Fruit fly (Drosophila melanogaster): ENCODE data around the gene sina.

sina gene

DNA sequence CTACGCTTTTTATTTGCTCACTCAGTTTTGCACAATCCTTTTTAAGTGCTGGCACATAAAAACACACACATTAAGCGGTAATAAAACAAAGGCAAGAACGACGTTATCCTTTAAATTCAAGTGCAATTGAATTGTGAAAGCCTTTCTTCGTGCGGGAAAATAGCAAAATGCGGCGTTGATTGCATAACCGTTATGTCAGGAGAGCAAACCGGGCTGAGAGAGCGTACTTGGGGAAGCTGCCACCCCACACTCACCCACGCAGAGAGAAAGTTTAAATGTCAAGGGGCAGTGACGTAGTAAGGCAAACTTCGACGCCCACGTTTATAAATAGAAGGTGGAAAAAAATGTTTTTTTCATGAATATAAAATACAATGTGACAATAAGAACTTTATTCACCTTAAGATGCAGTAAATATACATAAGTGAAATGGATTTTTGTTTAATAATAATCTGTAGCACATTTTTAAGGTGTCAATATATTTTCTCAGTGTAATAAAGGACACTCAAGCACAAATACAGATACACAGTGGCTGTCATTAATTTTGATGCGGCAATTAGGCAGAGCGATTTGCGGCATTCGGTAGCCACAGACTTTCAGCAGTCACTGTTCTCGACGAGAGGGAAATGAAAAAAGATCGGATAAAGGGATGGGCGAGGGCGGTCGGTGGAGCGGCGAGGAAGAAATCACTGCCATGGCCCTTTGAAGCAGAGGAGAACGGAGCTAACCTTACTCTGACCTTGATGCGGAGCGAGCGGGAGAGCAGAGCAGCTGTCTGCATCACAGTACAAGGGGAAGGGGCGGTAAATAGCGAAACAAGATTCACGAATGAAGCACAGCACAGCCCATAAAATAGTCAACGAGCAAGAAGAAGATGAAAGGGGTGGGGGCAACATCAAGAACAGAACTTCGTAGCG, 47.5 kb upstream of the sina start (continued):
- TF ChIP-seq Six4 (GFP tag; optimal IDR thresholded peaks at IDR 0.05) (no peak), ATbp (GFP tag; optimal IDR thresholded peaks at IDR 0.05) (peak; percentile 7), CG6254 (GFP tag; optimal IDR thresholded peaks at IDR 0.05) (no peak), pfk (GFP tag; optimal IDR thresholded peaks at IDR 0.05) (no peak), CG14710 (tag; optimal IDR thresholded peaks at IDR 0.05) (peak; percentile 27), nerfin-2 (GFP tag; IDR thresholded peaks at IDR 0.05; ENCODE audit: partially characterized antibody) (no peak), fu2 (GFP tag; optimal IDR thresholded peaks at IDR 0.05) (peak; percentile 10), da (GFP tag; optimal IDR thresholded peaks at IDR 0.05) (no peak), chif (GFP tag; optimal IDR thresholded peaks at IDR 0.05) (peak in 1 of 2 experiments; percentile 26), vnd (GFP tag; IDR thresholded peaks at IDR 0.05; ENCODE audit: partially characterized antibody) (no peak), Atf-2 (GFP tag; optimal IDR thresholded peaks at IDR 0.05) (no peak), Aef1 (GFP tag; IDR thresholded peaks at IDR 0.05) (peak; percentile 25; the same call in 1 of the 3 replicates), Fer3 (tag; optimal IDR thresholded peaks at IDR 0.05) (peak; percentile 46), tio (GFP tag; optimal IDR thresholded peaks at IDR 0.05) (no peak), tll (GFP tag; optimal IDR thresholded peaks at IDR 0.05) (no peak), exex (tag; optimal IDR thresholded peaks at IDR 0.05) (peak; percentile 34), sqz (GFP tag; optimal IDR thresholded peaks at IDR 0.05) (no peak), CG4404 (GFP tag; IDR thresholded peaks at IDR 0.05) (no peak), Opbp (GFP tag; IDR thresholded peaks at IDR 0.05; ENCODE audit: partially characterized antibody) (no peak), cad (GFP tag; optimal IDR thresholded peaks at IDR 0.05) (no peak), dmrt99B (tag; optimal IDR thresholded peaks at IDR 0.05) (peak; percentile 63), CG11247 (GFP tag; IDR thresholded peaks at IDR 0.05) (no peak), Sox102F (GFP tag; optimal IDR thresholded peaks at IDR 0.05) (peak; percentile 47), eyg (GFP tag; optimal IDR thresholded peaks at IDR 0.05) (no peak), nmo (GFP tag; optimal IDR thresholded peaks at IDR 0.05) (peak; percentile 38), unpg (GFP tag; optimal IDR thresholded peaks at IDR 0.05) (peak; percentile 67), Camta (GFP tag; optimal IDR thresholded peaks at IDR 0.05) (peak; percentile 17), CG7987 (GFP tag; optimal IDR thresholded peaks at IDR 0.05) (no peak), Bteb2 (GFP tag; optimal IDR thresholded peaks at IDR 0.05) (peak; percentile 35), ewg (GFP tag; optimal IDR thresholded peaks at IDR 0.05) (no peak), CG4328 (GFP tag; optimal IDR thresholded peaks at IDR 0.05) (no peak), sens-2 (GFP tag; IDR thresholded peaks at IDR 0.05) (no peak), Dll (GFP tag; IDR thresholded peaks at IDR 0.05; ENCODE audit: partially characterized antibody) (no peak), CG32532 (GFP tag; IDR thresholded peaks at IDR 0.05) (peak; percentile 69), Awh (GFP tag; IDR thresholded peaks at IDR 0.05) (no peak), cg (GFP tag; optimal IDR thresholded peaks at IDR 0.05) (peak; percentile 16), CG9609 (GFP tag; optimal IDR thresholded peaks at IDR 0.05) (no peak), CG12104 (GFP tag; optimal IDR thresholded peaks at IDR 0.05) (peak; percentile 28), pnt (GFP tag; optimal IDR thresholded peaks at IDR 0.05) (no peak), CG18764 (GFP tag; optimal IDR thresholded peaks at IDR 0.05) (peak; percentile 5), CG34376 (GFP tag; optimal IDR thresholded peaks at IDR 0.05) (no peak), NC2α (GFP tag; optimal IDR thresholded peaks at IDR 0.05) (no peak), CG3281 (GFP tag; optimal IDR thresholded peaks at IDR 0.05) (peak; percentile 65), sens (GFP tag) (peak; percentile 91), Lim3 (GFP tag; IDR thresholded peaks at IDR 0.05) (no peak), Ravus (GFP tag; IDR thresholded peaks at IDR 0.05) (no peak), CG11093 (GFP tag; IDR thresholded peaks at IDR 0.05) (0 out of 3 replicates have a peak, but pooled peaks have one; percentile 20), CG11695 (GFP tag; IDR thresholded peaks at IDR 0.05) (0 out of 3 replicates have a peak, but pooled peaks have one; percentile 14)
